Worm (Caenorhabditis elegans): Measurements from ENCODE around the gene C36C9.11.

- TF ChIP-seq pag-3 (tag; optimal IDR thresholded peaks at IDR 0.05; ENCODE audit: borderline replicate concordance) (no peak), F13H6.1 (tag; optimal IDR thresholded peaks at IDR 0.05) (no peak), dmd-4 (tag; optimal IDR thresholded peaks at IDR 0.05; ENCODE audit: borderline replicate concordance) (no peak), fax-1 (tag; optimal IDR thresholded peaks at IDR 0.05) (no peak), ama-1 (optimal IDR thresholded peaks at IDR 0.05) (no peak), unc-55 (GFP tag; optimal IDR thresholded peaks at IDR 0.05) (no peak), pax-1 (tag; optimal IDR thresholded peaks at IDR 0.05) (no peak), mec-3 (tag; optimal IDR thresholded peaks at IDR 0.05; ENCODE audit: borderline replicate concordance) (no peak), unc-86 (tag; optimal IDR thresholded peaks at IDR 0.05) (no peak), dve-1 (tag; optimal IDR thresholded peaks at IDR 0.05) (no peak), tbx-2 (tag; optimal IDR thresholded peaks at IDR 0.05) (no peak), che-1 (tag; optimal IDR thresholded peaks at IDR 0.05) (no peak), fkh-10 (GFP tag; optimal IDR thresholded peaks at IDR 0.05) (no peak)
Observed at ce11 chrX:1664925-1665324, 22.3 kb upstream of the C36C9.11 start, which contains the start of gene R09H3.2.

Data from whole organism, late embryonic.